Worm (Caenorhabditis elegans): ENCODE measurements around the gene F52C9.5.

- no peak for TF ChIP-seq ama-1 (optimal IDR thresholded peaks at IDR 0.05)
- TF ChIP-seq hmbx-1 (tag; optimal IDR thresholded peaks at IDR 0.05) = no peak
- no peak for TF ChIP-seq tbx-11 (GFP tag; IDR thresholded peaks at IDR 0.05)
- no peak for TF ChIP-seq scrt-1 (GFP tag; IDR thresholded peaks at IDR 0.05)
- TF ChIP-seq tbx-37 (GFP tag; conservative IDR thresholded peaks at IDR 0.05) = no peak
- no peak for TF ChIP-seq sea-1 (GFP tag; conservative IDR thresholded peaks at IDR 0.05)
- TF ChIP-seq aly-1 (tag; optimal IDR thresholded peaks at IDR 0.05) = no peak
- TF ChIP-seq hnd-1 (tag; optimal IDR thresholded peaks at IDR 0.05) = no peak
- TF ChIP-seq tra-4 (tag; optimal IDR thresholded peaks at IDR 0.05) = no peak
- TF ChIP-seq ceh-36 (tag; optimal IDR thresholded peaks at IDR 0.05) = no peak
Measured at ce11 chrIII:5294281-5294680, 7.7 kb upstream of the F52C9.5 start.
